Worm (Caenorhabditis elegans) whole organism, L1 larva: Measurements from ENCODE around the gene vab-8.

Experiments used
- C16A3.4 ChIP-seq: fragments of 150-350 bp; optimal IDR thresholded peaks from 2 replicates; lab custom pipeline; 2014; ENCODE audit warnings: missing biosample characterization, missing genetic modification characterization
- Y116A8C.19 ChIP-seq: sonication (generic microtip); optimal IDR thresholded peaks from 2 replicates; lab custom pipeline; 2016; ENCODE audit warnings: missing compliant biosample characterization, missing genetic modification characterization, borderline replicate concordance
- aha-1 ChIP-seq: fragments of 150-350 bp; optimal IDR thresholded peaks from 2 replicates; lab custom pipeline; 2014; ENCODE audit warnings: missing biosample characterization, missing genetic modification characterization
- alr-1 ChIP-seq: fragments of 200-800 bp; sonication (Bioruptor generic); optimal IDR thresholded peaks from 2 replicates; lab custom pipeline; 2018; ENCODE audit warnings: borderline replicate concordance, mild to moderate bottlenecking, missing genetic modification characterization, missing compliant biosample characterization
- aly-2 ChIP-seq: fragments of 150-350 bp; optimal IDR thresholded peaks from 2 replicates; lab custom pipeline; 2014; ENCODE audit warnings: missing biosample characterization, missing genetic modification characterization
- blmp-1 ChIP-seq: fragments of 150-350 bp; optimal IDR thresholded peaks from 2 replicates; lab custom pipeline; 2014; ENCODE audit warnings: missing biosample characterization, missing genetic modification characterization
- ceh-63 ChIP-seq: fragments of 200-800 bp; sonication (Bioruptor generic); optimal IDR thresholded peaks from 2 replicates; lab custom pipeline; 2018; ENCODE audit warnings: mild to moderate bottlenecking, missing genetic modification characterization, missing compliant biosample characterization
- ceh-8 ChIP-seq: fragments of 200-800 bp; sonication (Bioruptor generic); optimal IDR thresholded peaks from 2 replicates; lab custom pipeline; 2018; ENCODE audit warnings: mild to moderate bottlenecking, missing genetic modification characterization, moderate library complexity, missing compliant biosample characterization
- ceh-88 ChIP-seq: fragments of 200-800 bp; sonication (Bioruptor generic); IDR thresholded peaks from 2 replicates; pipeline ENCODE4 v1.3.6; 2022; ENCODE audit warnings: missing genetic modification characterization, missing compliant biosample characterization
- dsc-1 ChIP-seq: sonication (generic microtip); optimal IDR thresholded peaks from 2 replicates; lab custom pipeline; 2016; ENCODE audit warnings: mild to moderate bottlenecking, missing genetic modification characterization, missing compliant biosample characterization
- efl-1 ChIP-seq, 4 experiments: fragments of 150-350 bp; optimal IDR thresholded peaks in 3 of 4; peaks in 1 of 4; 1 replicate in 1 of 4; 2 replicates in 3 of 4; lab custom pipeline; 2014; ENCODE audit warnings: missing biosample characterization in 2 of 4, missing genetic modification characterization in 2 of 4, missing genetic modification reagents in 2 of 4
- efl-3 ChIP-seq: fragments of 200-800 bp; sonication (Bioruptor generic); optimal IDR thresholded peaks from 2 replicates; lab custom pipeline; 2018; ENCODE audit warnings: mild to moderate bottlenecking, missing genetic modification characterization, missing compliant biosample characterization
- elt-3 ChIP-seq, 6 experiments: fragments of 150-350 bp in 1 of 6; sonication (generic microtip); optimal IDR thresholded peaks; 2 replicates each; lab custom pipeline; 2017 to 2018; ENCODE audit warnings: missing biosample characterization in 6 of 6, missing genetic modification characterization in 6 of 6, inconsistent platforms in 1 of 6
- fkh-8 ChIP-seq: sonication (generic microtip); optimal IDR thresholded peaks from 2 replicates; lab custom pipeline; 2016; ENCODE audit warnings: mild to moderate bottlenecking, missing genetic modification characterization, missing compliant biosample characterization
- hlh-4 ChIP-seq: sonication (generic microtip); optimal IDR thresholded peaks from 2 replicates; lab custom pipeline; 2016; ENCODE audit warnings: mild to moderate bottlenecking, missing genetic modification characterization, missing compliant biosample characterization
- lin-14 ChIP-seq: fragments of 200-800 bp; sonication (Bioruptor generic); optimal IDR thresholded peaks from 2 replicates; lab custom pipeline; 2018; ENCODE audit warnings: mild to moderate bottlenecking, missing genetic modification characterization, moderate library complexity, missing compliant biosample characterization
- lir-3 ChIP-seq: sonication (generic microtip); optimal IDR thresholded peaks from 2 replicates; lab custom pipeline; 2016; ENCODE audit warnings: mild to moderate bottlenecking, missing genetic modification characterization, moderate library complexity, missing compliant biosample characterization; ENCODE audit not compliant: poor library complexity
- mab-9 ChIP-seq: fragments of 200-800 bp; sonication (Bioruptor generic); IDR thresholded peaks from 2 replicates; pipeline ENCODE4 v1.3.6; 2022; ENCODE audit warnings: missing genetic modification reagents, missing genetic modification characterization, missing compliant biosample characterization
- mef-2 ChIP-seq: fragments of 150-350 bp; optimal IDR thresholded peaks from 2 replicates; lab custom pipeline; 2014; ENCODE audit warnings: missing biosample characterization, missing genetic modification characterization
- mep-1 ChIP-seq: fragments of 150-350 bp; optimal IDR thresholded peaks from 2 replicates; lab custom pipeline; 2014; ENCODE audit warnings: missing biosample characterization, missing genetic modification characterization
- nhr-237 ChIP-seq: fragments of 150-350 bp; optimal IDR thresholded peaks from 2 replicates; lab custom pipeline; 2014; ENCODE audit warnings: missing biosample characterization, missing genetic modification characterization
- nhr-71 ChIP-seq: sonication (generic microtip); optimal IDR thresholded peaks from 2 replicates; lab custom pipeline; 2016; ENCODE audit warnings: mild to moderate bottlenecking, missing genetic modification characterization, moderate library complexity, missing compliant biosample characterization
- nhr-76 ChIP-seq: sonication (generic microtip); optimal IDR thresholded peaks from 2 replicates; lab custom pipeline; 2017; ENCODE audit warnings: missing biosample characterization, missing genetic modification characterization
- nhr-77 ChIP-seq: fragments of 150-350 bp; optimal IDR thresholded peaks from 2 replicates; lab custom pipeline; 2014; ENCODE audit warnings: missing biosample characterization, missing genetic modification characterization
- nhr-85 ChIP-seq: sonication (generic microtip); peaks from one replicate; lab custom pipeline; 2016; ENCODE audit warnings: missing genetic modification characterization, inconsistent platforms, missing compliant biosample characterization
- pax-3 ChIP-seq: fragments of 200-800 bp; sonication (Bioruptor generic); optimal IDR thresholded peaks from 2 replicates; lab custom pipeline; 2018; ENCODE audit warnings: mild to moderate bottlenecking, missing genetic modification characterization, moderate library complexity, missing compliant biosample characterization
- pqm-1 ChIP-seq: sonication (generic microtip); optimal IDR thresholded peaks from 3 replicates; lab custom pipeline; 2017; ENCODE audit warnings: missing biosample characterization, missing genetic modification characterization
- rnt-1 ChIP-seq: sonication (generic microtip); optimal IDR thresholded peaks from 2 replicates; lab custom pipeline; 2016; ENCODE audit warnings: mild to moderate bottlenecking, missing genetic modification characterization, moderate library complexity, missing compliant biosample characterization
- skn-1 ChIP-seq: fragments of 150-350 bp; optimal IDR thresholded peaks from 2 replicates; lab custom pipeline; 2014; ENCODE audit warnings: missing biosample characterization, missing genetic modification characterization
- tbx-2 ChIP-seq: sonication (generic microtip); optimal IDR thresholded peaks from 2 replicates; lab custom pipeline; 2016; ENCODE audit warnings: missing genetic modification characterization, missing compliant biosample characterization
- unc-130 ChIP-seq: fragments of 150-350 bp; optimal IDR thresholded peaks from 2 replicates; lab custom pipeline; 2017; ENCODE audit warnings: missing biosample characterization, missing genetic modification characterization, inconsistent platforms
- unc-30 ChIP-seq: sonication (generic microtip); optimal IDR thresholded peaks from 2 replicates; lab custom pipeline; 2017; ENCODE audit warnings: missing biosample characterization, missing genetic modification characterization
- unc-62 ChIP-seq: fragments of 150-350 bp; optimal IDR thresholded peaks from 2 replicates; lab custom pipeline; 2014; ENCODE audit warnings: missing biosample characterization, missing genetic modification reagents, missing genetic modification characterization
- unc-86 ChIP-seq: sonication (generic microtip); optimal IDR thresholded peaks from 2 replicates; lab custom pipeline; 2016; ENCODE audit warnings: missing genetic modification characterization, missing compliant biosample characterization
- unc-98 ChIP-seq: fragments of 200-800 bp; sonication (Bioruptor generic); IDR thresholded peaks from 2 replicates; pipeline ENCODE4 v1.3.6; 2022; ENCODE audit warnings: missing genetic modification characterization, missing compliant biosample characterization
- xbp-1 ChIP-seq: sonication (generic microtip); optimal IDR thresholded peaks from 2 replicates; lab custom pipeline; 2016; ENCODE audit warnings: missing genetic modification characterization, missing compliant biosample characterization
- zip-4 ChIP-seq: fragments of 200-800 bp; sonication (Bioruptor generic); optimal IDR thresholded peaks from 2 replicates; lab custom pipeline; 2018; ENCODE audit warnings: mild to moderate bottlenecking, missing genetic modification characterization, moderate library complexity, missing compliant biosample characterization
- ztf-11 ChIP-seq, 2 experiments: sonication (generic microtip); optimal IDR thresholded peaks; 2 replicates each; lab custom pipeline; 2016 to 2017; ENCODE audit warnings: missing genetic modification characterization in 2 of 2, missing biosample characterization in 1 of 2, missing compliant biosample characterization in 1 of 2

Gene vab-8

DNA sequence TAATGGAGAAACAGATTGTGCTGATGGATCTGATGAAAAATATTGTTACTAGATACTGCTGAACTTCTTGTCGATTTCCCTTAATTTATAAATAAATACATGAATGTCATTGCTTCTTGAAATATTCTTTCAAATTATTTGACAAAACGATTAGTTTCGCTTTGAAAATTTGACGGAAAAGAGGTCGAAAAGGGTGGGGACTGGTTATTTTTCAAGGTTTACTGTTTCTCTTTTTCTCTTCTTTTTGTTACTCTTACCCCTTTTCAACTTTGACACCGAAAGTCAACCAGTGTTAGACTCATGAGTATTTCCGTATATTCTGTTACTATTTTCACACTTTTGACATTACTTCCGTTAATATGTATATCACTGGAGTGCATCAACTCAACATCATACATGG, 42.2 kb downstream of the vab-8 start, which contains the start of gene T04H1.12:
TSS of gene T04H1.12 (plus strand) at position 301 of the 400 bp plus-strand sequence.
- no peak for TF ChIP-seq ceh-63 (GFP tag; lab: Kevin White, UChicago)
- no peak for TF ChIP-seq Y116A8C.19 (tag; lab: Kevin White, UChicago)
- no peak for TF ChIP-seq nhr-76 (tag; lab: Kevin White, UChicago)
- TF ChIP-seq hlh-4 (tag; lab: Kevin White, UChicago) = no peak

DNA sequence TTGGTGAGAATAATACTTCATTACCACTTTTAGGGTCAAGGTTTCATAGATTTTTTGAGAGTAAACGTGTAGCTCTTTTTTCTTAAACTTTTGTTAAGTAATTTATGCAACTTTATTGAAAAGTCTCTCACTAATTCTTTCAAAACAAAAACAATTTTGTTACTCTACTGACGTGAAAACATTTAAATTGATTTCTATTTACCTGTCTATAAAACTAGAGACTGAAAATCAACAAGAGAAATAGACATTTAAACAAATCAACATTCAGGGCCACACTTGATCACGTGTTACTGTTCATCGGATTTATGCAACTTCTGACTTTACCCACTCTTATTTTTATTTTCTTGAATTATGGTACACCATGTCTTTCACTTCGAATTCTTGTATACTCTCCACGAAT, 43.3 kb downstream of the vab-8 start, which contains the start of gene ugt-55:
TSS of gene ugt-55 (plus strand) at position 301 of the 400 bp plus-strand sequence.
- TF ChIP-seq aha-1 (tag; lab: Kevin White, UChicago) = no peak
- TF ChIP-seq nhr-237 (tag; lab: Kevin White, UChicago) = no peak
- no peak for TF ChIP-seq mef-2 (tag; lab: Kevin White, UChicago)
- TF ChIP-seq nhr-85 = peak; percentile 45
- no peak for TF ChIP-seq pax-3 (tag; lab: Kevin White, UChicago)
- no peak for TF ChIP-seq aly-2 (tag; lab: Kevin White, UChicago)
- TF ChIP-seq, all 84 proteins: peak for 1

DNA sequence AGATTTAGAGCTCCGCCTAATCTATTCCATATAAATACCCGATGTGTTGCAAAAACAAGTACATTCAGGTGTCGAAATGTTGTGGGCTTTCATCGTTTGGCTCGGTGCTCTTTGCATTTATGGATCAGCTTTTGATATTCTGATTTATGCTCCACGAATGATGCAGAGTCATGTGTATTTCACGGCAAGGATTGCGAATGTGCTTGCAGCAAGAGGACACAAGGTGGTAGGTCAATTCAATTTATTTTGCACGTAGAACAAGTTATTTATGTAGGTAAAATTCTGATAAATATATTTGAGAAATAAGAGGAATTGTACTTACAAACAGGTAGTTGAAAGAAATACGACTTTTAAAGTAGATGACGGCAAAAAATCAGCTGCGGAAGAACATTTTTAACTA, 45.8 kb downstream of the vab-8 start, which contains the start of gene ugt-56:
TSS of gene ugt-56 (plus strand) at position 61 of the 400 bp plus-strand sequence.
- TF ChIP-seq fkh-8 (tag; lab: Kevin White, UChicago) = peak; percentile 13
- TF ChIP-seq pax-3 (tag; lab: Kevin White, UChicago) = peak; percentile 28
- peak; percentile 40 for TF ChIP-seq dsc-1 (tag; lab: Kevin White, UChicago)
- no peak for TF ChIP-seq lir-3 (tag; lab: Kevin White, UChicago)
- no peak for TF ChIP-seq ceh-88 (GFP tag; lab: Robert Waterston, UW)

DNA sequence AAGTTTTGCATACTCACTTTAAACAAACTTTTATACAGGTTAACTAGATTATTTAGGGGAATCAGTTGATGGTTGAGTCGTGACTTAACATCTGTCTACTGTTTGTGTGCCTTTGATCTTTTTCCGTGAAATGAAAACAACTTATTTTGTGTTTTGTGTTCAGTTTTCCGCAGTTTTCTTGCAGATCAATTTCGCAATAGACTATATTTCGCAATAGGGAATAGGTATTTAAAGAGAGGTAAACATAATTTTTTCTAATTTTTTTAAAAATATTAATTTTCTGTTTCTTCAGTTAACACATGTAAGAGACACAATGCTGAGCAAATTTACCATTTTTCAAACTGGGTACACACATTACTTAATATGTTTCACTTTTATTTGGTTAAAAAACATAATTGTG, 48.2 kb downstream of the vab-8 start, which contains the start of gene tbb-6:
TSS of gene tbb-6 (plus strand) at position 155 of the 400 bp plus-strand sequence.
- TF ChIP-seq xbp-1 (tag; lab: Kevin White, UChicago) (no peak), fkh-8 (tag; lab: Kevin White, UChicago) (no peak), zip-4 (GFP tag; lab: Kevin White, UChicago) (peak; percentile 75), efl-1 (optimal IDR thresholded peaks at IDR 0.05; lab: Kevin White, UChicago) (no peak), efl-1 (GFP tag; optimal IDR thresholded peaks at IDR 0.05 in 1 of 2; lab: Kevin White, UChicago) (peak in 1 of 2 experiments; percentile 4), unc-30 (tag; lab: Kevin White, UChicago) (no peak), ztf-11 (tag; optimal IDR thresholded peaks at IDR 0.05; lab: Kevin White, UChicago) (no peak), C16A3.4 (tag; lab: Kevin White, UChicago) (no peak), nhr-77 (no peak), skn-1 (peak; percentile 48), unc-130 (tag; lab: Kevin White, UChicago) (no peak), tbx-2 (tag; lab: Kevin White, UChicago) (no peak), nhr-71 (tag; lab: Kevin White, UChicago) (peak; percentile 46)

DNA sequence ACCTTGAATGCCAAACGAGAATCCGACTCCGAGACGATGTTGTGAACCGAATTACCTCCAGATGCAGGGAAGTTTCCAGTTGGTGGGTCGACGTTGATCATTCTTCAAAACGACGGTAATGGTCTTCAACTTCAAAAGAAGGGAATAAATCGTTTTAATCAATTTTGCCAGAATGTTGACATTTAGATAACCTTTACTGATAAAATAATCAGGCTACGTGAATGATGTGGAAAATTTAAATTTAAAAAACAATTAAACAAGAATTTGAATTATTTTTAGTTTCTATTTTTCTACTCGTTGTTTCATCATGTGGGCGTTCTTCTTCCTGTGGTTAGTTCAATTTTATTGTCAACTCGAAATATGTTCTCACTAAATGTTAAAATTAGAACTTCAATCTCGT, 50.6 kb downstream of the vab-8 start, which contains the start of gene ssp-35:
TSS of gene ssp-35 (minus strand) at position 101 of the 400 bp plus-strand sequence.
- no peak for TF ChIP-seq efl-1 (optimal IDR thresholded peaks at IDR 0.05; lab: Kevin White, UChicago)
- peak in 1 of 2 experiments; percentile 48 for TF ChIP-seq efl-1 (GFP tag; optimal IDR thresholded peaks at IDR 0.05 in 1 of 2; lab: Kevin White, UChicago)
- no peak for TF ChIP-seq unc-62 (GFP tag; lab: Kevin White, UChicago)

DNA sequence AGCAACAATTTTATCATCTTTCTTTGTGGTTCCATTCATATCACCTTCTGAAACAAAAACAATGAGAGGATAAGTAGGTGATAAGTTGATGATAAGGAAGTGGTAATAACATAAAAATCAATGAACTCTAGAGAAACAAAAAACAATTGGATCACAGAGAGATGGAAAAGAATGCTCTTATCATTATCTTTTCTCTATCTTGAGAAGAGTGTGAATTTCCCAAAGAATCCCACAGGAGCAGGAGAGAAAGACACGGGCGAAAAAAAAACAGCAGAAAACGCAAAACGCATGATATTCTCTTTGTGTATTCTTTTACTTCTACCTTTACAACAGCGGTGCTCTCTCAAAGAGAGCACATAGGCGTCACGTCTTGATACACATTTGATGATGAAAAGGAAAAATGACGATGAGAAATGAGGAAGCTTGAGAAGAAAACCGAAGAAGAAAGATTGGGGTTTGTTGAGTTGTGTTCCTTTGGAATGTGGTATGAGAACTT, 56.2 kb downstream of the vab-8 start, which contains the start of gene twk-24:
TSS of gene twk-24 (minus strand) at position 51 of the 496 bp plus-strand sequence.
- no peak for TF ChIP-seq elt-3 (tag; optimal IDR thresholded peaks at IDR 0.05; lab: Kevin White, UChicago)
- TF ChIP-seq alr-1 (tag; lab: Kevin White, UChicago) = no peak
- TF ChIP-seq unc-86 (tag; lab: Kevin White, UChicago) = no peak
- no peak for TF ChIP-seq unc-62 (GFP tag; lab: Kevin White, UChicago)
- TF ChIP-seq hlh-4 (tag; lab: Kevin White, UChicago) = no peak
- TF ChIP-seq nhr-71 (tag; lab: Kevin White, UChicago) = peak; percentile 43
- TF ChIP-seq mab-9 (GFP tag; lab: Robert Waterston, UW) = no peak
- peak; percentile 14 for TF ChIP-seq unc-130 (tag; lab: Kevin White, UChicago)
- no peak for TF ChIP-seq pax-3 (tag; lab: Kevin White, UChicago)
- TF ChIP-seq ceh-8 (GFP tag; lab: Kevin White, UChicago) = no peak
- peak; percentile 8 for TF ChIP-seq mep-1 (tag; lab: Kevin White, UChicago)
- peak; percentile 51 for TF ChIP-seq rnt-1 (tag; lab: Kevin White, UChicago)
- peak in 1 of 2 experiments; percentile 0 for TF ChIP-seq efl-1 (optimal IDR thresholded peaks at IDR 0.05; lab: Kevin White, UChicago)
- no peak for TF ChIP-seq efl-1 (GFP tag; optimal IDR thresholded peaks at IDR 0.05 in 1 of 2; lab: Kevin White, UChicago)
- TF ChIP-seq tbx-2 (tag; lab: Kevin White, UChicago) = no peak
- TF ChIP-seq fkh-8 (tag; lab: Kevin White, UChicago) = no peak
- TF ChIP-seq unc-98 (GFP tag; lab: Robert Waterston, UW) = no peak
- no peak for TF ChIP-seq efl-3
- TF ChIP-seq nhr-237 (tag; lab: Kevin White, UChicago) = no peak
- TF ChIP-seq pqm-1 (tag; lab: Kevin White, UChicago) = no peak
- no peak for TF ChIP-seq xbp-1 (tag; lab: Kevin White, UChicago)
- peak; percentile 72 for TF ChIP-seq lin-14 (GFP tag; lab: Kevin White, UChicago)
- no peak for TF ChIP-seq ceh-88 (GFP tag; lab: Robert Waterston, UW)
- TF ChIP-seq blmp-1 (tag; lab: Kevin White, UChicago) = no peak
